Worm (Caenorhabditis elegans) whole organism, late embryonic: ENCODE data around the gene F52E10.4.
A peak's percentile ranks its signal among the peaks of the same experiment; 100 is the strongest.

Experiments
- C08G9.2 ChIP-seq: sonication (generic microtip); optimal IDR thresholded peaks from 2 replicates; lab custom pipeline; 2016; ENCODE audit warnings: mild to moderate bottlenecking, missing genetic modification characterization, moderate library complexity, missing compliant biosample characterization
- F13H6.1 ChIP-seq: sonication (generic microtip); optimal IDR thresholded peaks from 2 replicates; lab custom pipeline; 2016; ENCODE audit warnings: missing genetic modification characterization, missing compliant biosample characterization
- K02D7.2 ChIP-seq: sonication (generic microtip); optimal IDR thresholded peaks from 2 replicates; lab custom pipeline; 2017; ENCODE audit warnings: mild to moderate bottlenecking, missing genetic modification characterization, missing compliant biosample characterization
- T23F11.4 ChIP-seq: fragments of 200-800 bp; sonication (Bioruptor generic); optimal IDR thresholded peaks from 2 replicates; lab custom pipeline; 2018; ENCODE audit warnings: mild to moderate bottlenecking, missing genetic modification characterization, missing compliant biosample characterization
- ahr-1 ChIP-seq: sonication (generic microtip); optimal IDR thresholded peaks from 2 replicates; lab custom pipeline; 2016; ENCODE audit warnings: missing genetic modification characterization, missing compliant biosample characterization
- ama-1 ChIP-seq: fragments of 150-350 bp; optimal IDR thresholded peaks from 2 replicates; lab custom pipeline; 2014
- ceh-14 ChIP-seq: sonication (generic microtip); optimal IDR thresholded peaks from 2 replicates; lab custom pipeline; 2016; ENCODE audit warnings: missing genotype, missing genetic modification characterization, missing compliant biosample characterization
- ceh-18 ChIP-seq: sonication (generic microtip); optimal IDR thresholded peaks from 2 replicates; lab custom pipeline; 2016; ENCODE audit warnings: missing genetic modification characterization, missing compliant biosample characterization
- ceh-2 ChIP-seq: sonication (generic microtip); optimal IDR thresholded peaks from 2 replicates; lab custom pipeline; 2016; ENCODE audit warnings: missing genotype, missing genetic modification characterization, missing compliant biosample characterization
- ceh-22 ChIP-seq: sonication (generic microtip); optimal IDR thresholded peaks from 2 replicates; lab custom pipeline; 2017; ENCODE audit warnings: missing biosample characterization, missing genetic modification characterization
- ceh-24 ChIP-seq: sonication (generic microtip); optimal IDR thresholded peaks from 2 replicates; lab custom pipeline; 2016; ENCODE audit warnings: mild to moderate bottlenecking, missing genetic modification characterization, missing compliant biosample characterization
- ceh-31 ChIP-seq: sonication (generic microtip); optimal IDR thresholded peaks from 2 replicates; lab custom pipeline; 2016; ENCODE audit warnings: missing genetic modification characterization, missing compliant biosample characterization
- ceh-48 ChIP-seq: sonication (generic microtip); optimal IDR thresholded peaks from 2 replicates; lab custom pipeline; 2016; ENCODE audit warnings: missing genetic modification characterization, inconsistent platforms, missing compliant biosample characterization
- che-1 ChIP-seq: sonication (generic microtip); optimal IDR thresholded peaks from 2 replicates; lab custom pipeline; 2016; ENCODE audit warnings: mild to moderate bottlenecking, missing genetic modification characterization, missing compliant biosample characterization
- dve-1 ChIP-seq: sonication (generic microtip); optimal IDR thresholded peaks from 2 replicates; lab custom pipeline; 2017; ENCODE audit warnings: antibody characterized with exemption, mild to moderate bottlenecking, missing genetic modification characterization, missing compliant biosample characterization
- fax-1 ChIP-seq: sonication (generic microtip); optimal IDR thresholded peaks from 2 replicates; lab custom pipeline; 2016; ENCODE audit warnings: missing genotype, missing genetic modification characterization, missing compliant biosample characterization
- fkh-6 ChIP-seq: sonication (generic microtip); optimal IDR thresholded peaks from 2 replicates; lab custom pipeline; 2016; ENCODE audit warnings: missing genetic modification characterization, missing compliant biosample characterization
- hlh-15 ChIP-seq: sonication (generic microtip); optimal IDR thresholded peaks from 2 replicates; lab custom pipeline; 2016; ENCODE audit warnings: missing genetic modification characterization, missing compliant biosample characterization
- hlh-6 ChIP-seq: sonication (generic microtip); optimal IDR thresholded peaks from 2 replicates; lab custom pipeline; 2016; ENCODE audit warnings: missing genotype, missing genetic modification characterization, missing compliant biosample characterization
- lin-11 ChIP-seq: fragments of 200-800 bp; sonication (Bioruptor generic); optimal IDR thresholded peaks from 2 replicates; lab custom pipeline; 2018; ENCODE audit warnings: mild to moderate bottlenecking, missing genetic modification characterization, missing compliant biosample characterization
- madf-2 ChIP-seq: sonication (generic microtip); optimal IDR thresholded peaks from 2 replicates; lab custom pipeline; 2017; ENCODE audit warnings: missing genetic modification characterization, missing compliant biosample characterization
- mec-3 ChIP-seq: sonication (generic microtip); optimal IDR thresholded peaks from 2 replicates; lab custom pipeline; 2016; ENCODE audit warnings: borderline replicate concordance, missing genetic modification characterization, missing compliant biosample characterization
- nfya-1 ChIP-seq: sonication (generic microtip); optimal IDR thresholded peaks from 2 replicates; lab custom pipeline; 2017; ENCODE audit warnings: missing genetic modification characterization, mild to moderate bottlenecking, missing compliant biosample characterization, antibody characterized with exemption, moderate library complexity
- npax-4 ChIP-seq: sonication (generic microtip); optimal IDR thresholded peaks from 2 replicates; lab custom pipeline; 2016; ENCODE audit warnings: missing genetic modification characterization, missing compliant biosample characterization
- odd-2 ChIP-seq: sonication (generic microtip); optimal IDR thresholded peaks from 2 replicates; lab custom pipeline; 2017; ENCODE audit warnings: antibody characterized with exemption, mild to moderate bottlenecking, missing genetic modification characterization, missing compliant biosample characterization
- pag-3 ChIP-seq: sonication (generic microtip); optimal IDR thresholded peaks from 2 replicates; lab custom pipeline; 2016; ENCODE audit warnings: missing compliant biosample characterization, missing genetic modification characterization, borderline replicate concordance
- pax-1 ChIP-seq: fragments of 150-350 bp; optimal IDR thresholded peaks from 2 replicates; lab custom pipeline; 2014; ENCODE audit warnings: missing biosample characterization, missing genetic modification characterization
- pha-4 ChIP-seq: fragments of 150-350 bp; optimal IDR thresholded peaks from 2 replicates; lab custom pipeline; 2018; ENCODE audit warnings: missing biosample characterization, missing genetic modification reagents, missing genetic modification characterization
- pros-1 ChIP-seq: fragments of 150-350 bp; optimal IDR thresholded peaks from 2 replicates; lab custom pipeline; 2014; ENCODE audit warnings: missing biosample characterization, missing genetic modification reagents, missing genetic modification characterization
- ref-2 ChIP-seq: sonication (generic microtip); optimal IDR thresholded peaks from 2 replicates; lab custom pipeline; 2016; ENCODE audit warnings: missing genetic modification characterization, missing compliant biosample characterization
- rnt-1 ChIP-seq: sonication (generic microtip); optimal IDR thresholded peaks from 2 replicates; lab custom pipeline; 2016; ENCODE audit warnings: missing genetic modification characterization, missing compliant biosample characterization
- sdc-2 ChIP-seq: sonication (generic microtip); optimal IDR thresholded peaks from 2 replicates; lab custom pipeline; 2016; ENCODE audit warnings: missing genotype, missing genetic modification characterization, missing compliant biosample characterization
- sox-4 ChIP-seq: sonication (generic microtip); optimal IDR thresholded peaks from 2 replicates; lab custom pipeline; 2017; ENCODE audit warnings: mild to moderate bottlenecking, missing genetic modification characterization, inconsistent platforms, missing compliant biosample characterization
- tbx-2 ChIP-seq: sonication (generic microtip); optimal IDR thresholded peaks from 2 replicates; lab custom pipeline; 2016; ENCODE audit warnings: missing genetic modification characterization, missing compliant biosample characterization
- ttx-3 ChIP-seq: sonication (generic microtip); optimal IDR thresholded peaks from 2 replicates; lab custom pipeline; 2016; ENCODE audit warnings: missing genetic modification reagents, missing genetic modification characterization, missing compliant biosample characterization
- unc-3 ChIP-seq, 2 experiments: fragments of 200-800 bp in 1 of 2; sonication (Bioruptor generic) in 1 of 2; sonication (generic microtip) in 1 of 2; conservative IDR thresholded peaks in 1 of 2; optimal IDR thresholded peaks in 1 of 2; 2 replicates each; pipeline versions ENCODE4 v1.3.6 to Lab custom; 2016 to 2022; ENCODE audit warnings: missing compliant biosample characterization in 2 of 2, missing genetic modification characterization in 2 of 2, missing genetic modification reagents in 1 of 2
- unc-42 ChIP-seq: sonication (generic microtip); optimal IDR thresholded peaks from 2 replicates; lab custom pipeline; 2016; ENCODE audit warnings: missing genotype, missing genetic modification characterization, missing compliant biosample characterization
- unc-55 ChIP-seq: sonication (generic microtip); optimal IDR thresholded peaks from 2 replicates; lab custom pipeline; 2017; ENCODE audit warnings: missing biosample characterization, missing genetic modification reagents, missing genetic modification characterization
- unc-86 ChIP-seq: sonication (generic microtip); optimal IDR thresholded peaks from 2 replicates; lab custom pipeline; 2016; ENCODE audit warnings: missing genetic modification characterization, missing compliant biosample characterization
- zip-5 ChIP-seq: sonication (generic microtip); optimal IDR thresholded peaks from 2 replicates; lab custom pipeline; 2016; ENCODE audit warnings: missing genetic modification characterization, missing compliant biosample characterization
- ztf-16 ChIP-seq: sonication (generic microtip); optimal IDR thresholded peaks from 2 replicates; lab custom pipeline; 2017; ENCODE audit warnings: missing genetic modification characterization, missing compliant biosample characterization

F52E10.4 gene

ce11 chrX:16331425-16331824, 38.6 kb upstream of the F52E10.4 start:
- TF ChIP-seq ceh-2 (tag; lab: Kevin White, UChicago) (no peak), rnt-1 (tag; lab: Kevin White, UChicago) (no peak), ref-2 (tag; lab: Kevin White, UChicago) (no peak), ceh-18 (no peak), npax-4 (tag; lab: Kevin White, UChicago) (no peak), ztf-16 (tag; lab: Kevin White, UChicago) (no peak), madf-2 (tag; lab: Kevin White, UChicago) (no peak)

DNA sequence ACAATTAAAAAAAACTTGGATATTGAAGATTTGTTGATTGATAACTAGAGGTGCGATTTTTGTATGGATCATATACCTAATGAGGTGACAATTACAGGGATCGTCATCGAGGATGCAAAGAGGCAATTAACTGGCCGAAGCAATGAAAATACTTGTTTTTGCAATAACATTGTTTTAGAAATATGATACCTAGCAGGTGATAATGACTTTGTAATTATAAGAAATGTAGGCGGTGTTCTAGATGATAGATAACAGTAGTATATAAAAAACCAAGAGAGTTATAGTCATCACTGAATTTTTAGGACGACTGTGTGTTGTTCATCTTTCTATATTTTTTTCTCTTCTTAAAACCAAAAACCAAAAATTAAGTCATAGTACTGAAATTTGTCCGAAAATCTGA, 35.5 kb upstream of the F52E10.4 start, which contains the start of gene C11G6.2:
Gene C11G6.2, plus strand, starts transcription at position 301 of the 400 bp plus-strand sequence.
- TF ChIP-seq ceh-48 (tag; lab: Kevin White, UChicago) (no peak), pag-3 (tag; lab: Kevin White, UChicago) (no peak), ama-1 (no peak), T23F11.4 (GFP tag; lab: Kevin White, UChicago) (no peak), zip-5 (no peak), tbx-2 (tag; lab: Kevin White, UChicago) (no peak), odd-2 (tag; lab: Kevin White, UChicago) (no peak), C08G9.2 (tag; lab: Kevin White, UChicago) (no peak), sdc-2 (tag; lab: Kevin White, UChicago) (no peak), rnt-1 (tag; lab: Kevin White, UChicago) (no peak)

DNA sequence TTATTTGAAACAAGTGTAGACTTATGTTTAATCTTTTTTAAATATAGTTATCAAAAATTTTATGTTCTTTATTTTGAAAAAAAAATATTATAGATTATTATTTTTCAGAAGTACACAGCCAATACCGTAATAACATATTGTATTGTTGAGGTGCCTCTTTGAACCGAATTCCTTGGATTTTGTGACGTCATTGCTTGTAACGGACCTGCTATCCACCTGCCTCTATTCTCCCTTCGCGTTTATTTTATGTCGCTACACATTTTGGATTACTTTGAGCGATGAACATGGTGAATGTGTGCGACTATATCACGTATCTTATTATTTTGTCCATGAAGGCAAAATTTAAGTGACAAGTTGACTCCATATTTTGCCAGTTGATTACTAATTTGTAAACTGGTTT, 34.4 kb upstream of the F52E10.4 start:
- TF ChIP-seq sdc-2 (tag; lab: Kevin White, UChicago): peak; percentile 96
- no peak for TF ChIP-seq fax-1 (tag; lab: Kevin White, UChicago)
- TF ChIP-seq, all 69 proteins: peak for 1

DNA sequence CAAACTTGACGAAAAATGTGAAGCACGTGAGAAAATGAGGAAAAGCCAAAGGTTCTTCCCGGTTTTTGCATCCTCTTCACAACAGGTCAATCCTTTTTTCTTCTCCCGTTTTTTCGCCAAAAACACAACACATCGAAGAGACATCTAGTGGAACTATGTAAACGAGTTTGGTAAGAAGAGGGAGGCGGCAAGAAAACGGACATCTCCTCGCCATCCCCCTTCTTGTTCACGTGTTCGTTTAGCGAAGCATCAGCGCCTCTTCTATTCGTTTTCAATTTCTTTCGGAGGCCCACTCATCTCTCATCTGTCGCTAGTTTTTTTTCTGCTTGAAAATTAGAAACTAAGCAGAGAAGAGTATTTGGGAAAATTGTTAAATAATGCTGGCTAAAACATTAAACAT, 31.4 kb upstream of the F52E10.4 start:
- no peak for TF ChIP-seq ceh-22 (tag; lab: Kevin White, UChicago)
- TF ChIP-seq ceh-24 (tag; lab: Kevin White, UChicago): no peak
- TF ChIP-seq ceh-48 (tag; lab: Kevin White, UChicago): no peak
- TF ChIP-seq pax-1: no peak
- TF ChIP-seq mec-3: no peak
- no peak for TF ChIP-seq che-1
- no peak for TF ChIP-seq madf-2 (tag; lab: Kevin White, UChicago)
- TF ChIP-seq ztf-16 (tag; lab: Kevin White, UChicago): no peak
- no peak for TF ChIP-seq sox-4 (tag; lab: Kevin White, UChicago)
- TF ChIP-seq dve-1 (tag; lab: Kevin White, UChicago): no peak
- TF ChIP-seq unc-42 (tag; lab: Kevin White, UChicago): no peak
- no peak for TF ChIP-seq unc-86 (tag; lab: Kevin White, UChicago)
- TF ChIP-seq ceh-14 (tag; lab: Kevin White, UChicago): no peak
- no peak for TF ChIP-seq unc-55 (GFP tag; lab: Kevin White, UChicago)
- no peak for TF ChIP-seq lin-11 (tag; lab: Kevin White, UChicago)
- no peak for TF ChIP-seq zip-5
- TF ChIP-seq fkh-6 (tag; lab: Kevin White, UChicago): no peak
- no peak for TF ChIP-seq pros-1 (tag; lab: Kevin White, UChicago)
- TF ChIP-seq nfya-1 (tag; lab: Kevin White, UChicago): no peak
- TF ChIP-seq pha-4: no peak

- TF ChIP-seq ahr-1 (tag; lab: Kevin White, UChicago) (no peak), fkh-6 (tag; lab: Kevin White, UChicago) (no peak), mec-3 (no peak), F13H6.1 (tag; lab: Kevin White, UChicago) (no peak), pha-4 (no peak), hlh-15 (tag; lab: Kevin White, UChicago) (no peak), T23F11.4 (GFP tag; lab: Kevin White, UChicago) (no peak), unc-3 (GFP tag; conservative IDR thresholded peaks at IDR 0.05; lab: Robert Waterston, UW) (no peak), unc-3 (tag; optimal IDR thresholded peaks at IDR 0.05; lab: Kevin White, UChicago) (no peak), unc-55 (GFP tag; lab: Kevin White, UChicago) (no peak), ttx-3 (no peak), fax-1 (tag; lab: Kevin White, UChicago) (no peak), pax-1 (no peak), hlh-6 (tag; lab: Kevin White, UChicago) (no peak), ceh-31 (tag; lab: Kevin White, UChicago) (no peak), K02D7.2 (tag; lab: Kevin White, UChicago) (no peak), nfya-1 (tag; lab: Kevin White, UChicago) (no peak)
These were observed 29.0 kb upstream of the F52E10.4 start for ce11 chrX:16321864-16322263.
